Fruit fly (Drosophila melanogaster): ENCODE data around the gene CG13640.

DNA sequence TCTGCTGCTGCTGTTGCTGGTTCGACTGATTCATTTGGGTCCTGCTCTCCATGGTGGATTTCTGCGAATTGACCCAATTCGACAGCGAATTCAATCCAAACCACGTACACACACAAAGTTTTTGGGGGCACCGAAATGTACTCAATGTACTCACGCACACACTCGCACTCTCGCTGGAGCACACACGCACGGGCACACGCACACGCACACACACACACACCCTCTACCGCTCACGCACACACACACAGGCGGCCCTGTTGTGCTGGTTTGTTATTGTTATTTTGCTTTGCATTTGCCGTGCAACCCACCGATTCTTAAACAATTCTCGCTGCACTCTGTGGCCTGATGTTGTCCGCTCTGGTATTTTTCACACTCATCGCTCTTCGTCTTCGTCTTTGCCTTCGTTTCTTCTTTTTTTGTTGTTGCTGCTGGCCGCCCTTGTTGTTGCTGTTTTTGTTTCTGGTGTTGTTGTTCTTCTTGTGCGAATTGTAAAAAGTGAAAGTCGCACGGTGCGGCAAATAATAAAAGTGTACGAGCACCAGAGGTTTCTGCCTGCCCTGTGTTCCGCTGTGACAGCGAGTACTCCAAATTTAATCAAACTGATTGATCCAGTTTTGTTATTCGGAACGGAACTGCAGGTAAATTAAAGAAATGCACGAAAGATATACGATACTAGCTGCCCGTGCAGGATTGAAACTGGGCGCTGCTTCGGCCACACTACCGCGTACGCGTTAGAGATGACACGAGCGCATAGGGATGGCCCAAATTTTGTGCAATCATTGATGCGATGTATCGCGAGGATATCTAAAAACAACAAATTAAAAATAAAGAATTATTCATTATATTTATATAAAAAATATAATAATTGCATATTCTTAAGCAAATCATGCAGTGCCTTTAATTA is 14.2 kb upstream of the CG13640 start, which contains the start of gene CG3744:
- peak; percentile 93 for TF ChIP-seq fd96Ca (GFP tag; IDR thresholded peaks at IDR 0.05)
- TF ChIP-seq Snoo (tag; optimal IDR thresholded peaks at IDR 0.05), result peak; percentile 83
- TF ChIP-seq CG15710 (tag; optimal IDR thresholded peaks at IDR 0.05), result peak; percentile 81
- no peak for TF ChIP-seq CG14655 (GFP tag; optimal IDR thresholded peaks at IDR 0.05)
- TF ChIP-seq Pif1A (GFP tag; optimal IDR thresholded peaks at IDR 0.05), result no peak
- TF ChIP-seq EcR (GFP tag; optimal IDR thresholded peaks at IDR 0.05), result no peak
- peak; percentile 94 for TF ChIP-seq Ets98B (GFP tag; IDR thresholded peaks at IDR 0.05)
- TF ChIP-seq CG4496 (GFP tag; IDR thresholded peaks at IDR 0.05), result peak; percentile 95
- peak; percentile 67 for TF ChIP-seq CG10348 (GFP tag; IDR thresholded peaks at IDR 0.05)
- TF ChIP-seq rn (GFP tag; IDR thresholded peaks at IDR 0.05), result peak; percentile 76

Data from whole organism, pupa.